Worm (Caenorhabditis elegans): ENCODE data around the gene F54A3.5.

DNA sequence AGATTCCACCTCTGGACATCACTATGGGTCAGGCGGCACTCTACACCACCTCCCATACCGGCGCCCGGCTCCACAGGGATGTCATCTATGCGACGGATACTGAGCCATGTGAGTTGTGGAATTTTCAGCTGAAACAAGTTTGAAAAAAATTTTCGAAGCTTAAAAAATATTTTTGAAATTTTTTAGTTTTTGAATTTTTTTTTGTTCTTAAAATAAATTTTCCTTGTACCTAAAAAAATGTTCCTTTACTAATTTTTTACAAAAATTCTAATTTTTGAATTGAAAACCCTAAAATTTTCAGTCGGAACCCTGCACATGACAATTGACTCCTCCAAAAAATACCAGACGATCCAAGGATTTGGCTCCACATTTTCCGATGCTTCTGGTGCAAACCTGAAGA is 47.8 kb downstream of the F54A3.5 start:
- TF ChIP-seq nhr-28 (tag; optimal IDR thresholded peaks at IDR 0.05) (no peak), elt-3 (tag; optimal IDR thresholded peaks at IDR 0.05) (no peak)

Data from whole organism, mixed stage, embryonic.